Fruit fly (Drosophila melanogaster) whole organism, wandering third instar larva: Measurements from ENCODE around the gene barc.

Source experiments
- CG32264 ChIP-seq: fragments of 200-800 bp; sonication (Bioruptor generic); optimal IDR thresholded peaks from 2 replicates; lab custom pipeline; 2016; ENCODE audit warnings: missing biosample characterization, missing genetic modification characterization
- brk ChIP-seq: fragments of 200-800 bp; sonication (Bioruptor generic); optimal IDR thresholded peaks from 2 replicates; lab custom pipeline; 2016; ENCODE audit warnings: missing biosample characterization, mild to moderate bottlenecking, missing genetic modification characterization
- h ChIP-seq: fragments of 200-800 bp; sonication (Bioruptor generic); optimal IDR thresholded peaks from 3 replicates; lab custom pipeline; 2016; ENCODE audit warnings: missing biosample characterization, mild to moderate bottlenecking, missing genetic modification characterization
- pan ChIP-seq: fragments of >200 bp; optimal IDR thresholded peaks from 2 replicates; lab custom pipeline; 2017
- psq ChIP-seq: fragments of 200-800 bp; sonication (Bioruptor generic); optimal IDR thresholded peaks from 3 replicates; lab custom pipeline; 2017; ENCODE audit warnings: missing biosample characterization, mild to moderate bottlenecking, missing genetic modification characterization, moderate library complexity

- no peak for TF ChIP-seq psq (GFP tag; lab: Kevin White, UChicago)
- no peak for TF ChIP-seq pan (lab: Kevin White, UChicago)
- no peak for TF ChIP-seq CG32264 (GFP tag; lab: Kevin White, UChicago)
- no peak for TF ChIP-seq h
- TF ChIP-seq brk (GFP tag; lab: Kevin White, UChicago), result no peak
These were observed 18.6 kb downstream of the barc start for dm6 chr3L:21414331-21414730.
